Worm (Caenorhabditis elegans): ENCODE results near the gene ilys-5.

Gene ilys-5

DNA sequence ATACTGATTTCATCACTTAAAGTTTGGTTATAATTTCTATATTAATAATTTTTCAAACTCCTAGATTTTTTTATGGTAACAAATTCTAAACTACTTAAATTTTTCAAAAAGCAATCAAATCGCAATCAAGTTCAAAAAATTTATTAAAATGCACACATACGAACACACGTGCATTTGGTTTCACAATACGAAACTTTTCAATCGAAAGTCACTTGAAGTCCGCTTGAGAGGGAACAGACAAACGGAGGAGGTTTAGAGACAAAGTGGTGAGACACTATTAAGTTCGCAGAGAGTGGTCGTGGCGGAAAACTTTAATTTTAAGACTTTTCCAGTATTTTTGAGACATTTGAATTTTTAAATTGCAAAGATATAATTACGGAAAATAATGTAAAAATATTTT is 31.0 kb downstream of the ilys-5 start, which contains the start of gene glr-8 (continued):
- TF ChIP-seq daf-8 (GFP tag; IDR thresholded peaks at IDR 0.05) = no peak
- TF ChIP-seq ceh-82 (tag; optimal IDR thresholded peaks at IDR 0.05) = no peak
- no peak for TF ChIP-seq nhr-6 (tag; optimal IDR thresholded peaks at IDR 0.05)
- no peak for TF ChIP-seq ceh-20 (GFP tag; IDR thresholded peaks at IDR 0.05)
- no peak for TF ChIP-seq lin-1 (GFP tag; IDR thresholded peaks at IDR 0.05)
- TF ChIP-seq zip-11 (GFP tag; IDR thresholded peaks at IDR 0.05) = no peak
- TF ChIP-seq tra-1 (GFP tag; IDR thresholded peaks at IDR 0.05) = no peak
- TF ChIP-seq nhr-237 (tag; optimal IDR thresholded peaks at IDR 0.05) = no peak
- TF ChIP-seq lsy-2 (tag; optimal IDR thresholded peaks at IDR 0.05) = no peak
- no peak for TF ChIP-seq fos-1 (tag; optimal IDR thresholded peaks at IDR 0.05)
- no peak for TF ChIP-seq zag-1 (tag; optimal IDR thresholded peaks at IDR 0.05)
- no peak for TF ChIP-seq sdz-12 (GFP tag; optimal IDR thresholded peaks at IDR 0.05)
- TF ChIP-seq hmg-1.1 (GFP tag; IDR thresholded peaks at IDR 0.05) = no peak
- TF ChIP-seq T26A8.4 (GFP tag; IDR thresholded peaks at IDR 0.05) = no peak
- TF ChIP-seq snpc-1.2 (GFP tag; IDR thresholded peaks at IDR 0.05) = no peak
- no peak for TF ChIP-seq dmd-9 (GFP tag; IDR thresholded peaks at IDR 0.05)
- no peak for TF ChIP-seq pqm-1 (tag; optimal IDR thresholded peaks at IDR 0.05)
- no peak for TF ChIP-seq lin-29 (GFP tag; IDR thresholded peaks at IDR 0.05)
- peak; percentile 54 for TF ChIP-seq aha-1 (tag)
- no peak for TF ChIP-seq arid-1 (GFP tag; conservative IDR thresholded peaks at IDR 0.05)
- TF ChIP-seq snpc-4 (tag; optimal IDR thresholded peaks at IDR 0.05) = no peak
- peak; percentile 55 for TF ChIP-seq hlh-30 (tag; optimal IDR thresholded peaks at IDR 0.05; ENCODE audit: insufficient read depth)

DNA sequence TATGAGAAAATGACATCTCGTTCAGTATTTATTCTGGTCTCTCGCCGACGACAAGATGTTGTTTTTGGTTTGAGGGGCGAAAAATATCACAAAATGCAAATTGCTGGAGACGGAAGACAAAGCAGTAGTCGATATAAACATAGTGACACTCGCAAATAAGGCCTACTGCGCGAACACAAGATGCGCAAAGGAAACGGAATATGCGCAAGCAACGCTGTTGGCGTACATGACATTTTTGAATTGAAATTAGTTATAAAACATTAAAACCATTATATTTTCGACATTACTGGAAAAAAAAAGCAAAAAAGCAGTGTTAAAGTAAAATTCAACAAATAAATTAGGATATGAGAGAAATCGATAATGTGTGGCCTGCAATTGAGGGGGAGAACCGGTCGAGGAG is 31.6 kb downstream of the ilys-5 start, which contains the start of gene cdf-1:
cdf-1 (minus strand) TSS at position 136 of the 400 bp plus-strand sequence.
- TF ChIP-seq dmd-9 (GFP tag; IDR thresholded peaks at IDR 0.05) (no peak), dpl-1 (GFP tag; optimal IDR thresholded peaks at IDR 0.05) (peak; percentile 13), lin-15B (tag; optimal IDR thresholded peaks at IDR 0.05) (no peak), rbr-2 (tag; optimal IDR thresholded peaks at IDR 0.05) (peak; percentile 18), hmg-1.1 (GFP tag; IDR thresholded peaks at IDR 0.05) (0 out of 2 replicates have a peak, but pooled peaks have one; percentile 28), lsy-2 (tag; optimal IDR thresholded peaks at IDR 0.05) (peak in 1 of 2 experiments; percentile 32), mes-2 (tag; optimal IDR thresholded peaks at IDR 0.05; ENCODE audit: poor library complexity, severe bottlenecking) (peak; percentile 48), ceh-28 (tag; optimal IDR thresholded peaks at IDR 0.05) (peak; percentile 9), nhr-48 (tag; optimal IDR thresholded peaks at IDR 0.05) (no peak), nhr-42 (GFP tag; IDR thresholded peaks at IDR 0.05) (no peak), unc-130 (GFP tag; optimal IDR thresholded peaks at IDR 0.05) (no peak), aha-1 (tag) (peak; percentile 40), mep-1 (tag; optimal IDR thresholded peaks at IDR 0.05) (peak; percentile 5)

DNA sequence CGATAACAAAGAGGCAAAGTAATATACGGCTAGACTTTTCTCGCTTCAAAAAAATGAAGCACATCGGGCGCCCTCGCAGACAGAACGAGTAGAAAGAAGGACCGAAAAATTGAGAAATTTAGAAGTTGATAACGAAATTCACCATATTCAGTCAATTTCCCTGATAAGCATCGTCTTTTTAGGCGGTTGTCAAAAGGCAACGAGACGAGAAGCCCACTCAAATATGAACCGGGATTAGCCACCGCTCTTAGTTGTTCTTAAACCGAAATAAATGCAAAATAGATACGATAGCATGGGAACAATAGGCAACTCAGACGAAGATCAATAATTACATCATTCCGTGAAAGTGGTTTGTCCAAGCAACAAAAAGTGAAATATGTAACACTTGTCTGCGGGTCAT is 33.5 kb downstream of the ilys-5 start:
- no peak for TF ChIP-seq daf-16 (GFP tag; optimal IDR thresholded peaks at IDR 0.05)
- peak; percentile 48 for TF ChIP-seq daf-16 (tag; optimal IDR thresholded peaks at IDR 0.05)
- no peak for TF ChIP-seq mxl-2 (GFP tag; conservative IDR thresholded peaks at IDR 0.05)
- peak; percentile 57 for TF ChIP-seq dve-1 (tag; optimal IDR thresholded peaks at IDR 0.05; ENCODE audit: insufficient read depth)
- TF ChIP-seq ztf-7 (tag; optimal IDR thresholded peaks at IDR 0.05) = peak; percentile 15
- no peak for TF ChIP-seq egl-43 (GFP tag; IDR thresholded peaks at IDR 0.05)
- peak; percentile 59 for TF ChIP-seq pqm-1 (tag; optimal IDR thresholded peaks at IDR 0.05)

DNA sequence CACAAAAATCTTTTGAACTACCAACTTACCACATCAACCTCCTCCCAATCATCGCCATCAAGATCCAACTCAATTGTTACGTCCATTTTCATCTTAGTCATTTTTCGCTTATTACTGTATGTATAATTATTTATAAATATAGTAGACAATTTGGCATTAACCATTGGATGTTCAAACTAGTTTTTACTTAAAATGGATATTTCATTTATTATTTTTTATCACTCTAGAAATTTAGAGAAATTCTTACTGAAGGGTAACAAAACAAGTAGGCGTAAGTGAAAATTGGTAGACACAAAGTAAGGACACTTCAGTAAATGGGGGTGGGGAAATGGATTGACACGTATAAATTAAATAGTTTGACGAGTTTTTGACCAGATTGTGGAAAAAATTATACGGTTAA is 36.9 kb downstream of the ilys-5 start, which contains the start of gene actl-1:
actl-1 (minus strand) TSS at position 101 of the 400 bp plus-strand sequence.
- TF ChIP-seq unc-62 (GFP tag; optimal IDR thresholded peaks at IDR 0.05 in 1 of 2) = no peak
- no peak for TF ChIP-seq unc-62 (tag; optimal IDR thresholded peaks at IDR 0.05)
- TF ChIP-seq zip-11 (GFP tag; IDR thresholded peaks at IDR 0.05) = no peak
- no peak for TF ChIP-seq lin-15B (tag; optimal IDR thresholded peaks at IDR 0.05)
- no peak for TF ChIP-seq ceh-28 (tag; optimal IDR thresholded peaks at IDR 0.05)
- TF ChIP-seq aha-1 (tag) = no peak
- no peak for TF ChIP-seq saeg-2 (GFP tag; IDR thresholded peaks at IDR 0.05)
- no peak for TF ChIP-seq fkh-10 (GFP tag; optimal IDR thresholded peaks at IDR 0.05)
- no peak for TF ChIP-seq lin-13 (GFP tag; optimal IDR thresholded peaks at IDR 0.05)
- TF ChIP-seq T20F7.1 (GFP tag; optimal IDR thresholded peaks at IDR 0.05) = no peak
- no peak for TF ChIP-seq php-3 (GFP tag; IDR thresholded peaks at IDR 0.05)
- TF ChIP-seq madf-9 (GFP tag; conservative IDR thresholded peaks at IDR 0.05) = no peak
- no peak for TF ChIP-seq Y105C5A.15 (GFP tag; IDR thresholded peaks at IDR 0.05)
- no peak for TF ChIP-seq lin-38 (GFP tag; IDR thresholded peaks at IDR 0.05)
- no peak for TF ChIP-seq unc-39 (tag; optimal IDR thresholded peaks at IDR 0.05)
- TF ChIP-seq nhr-6 (tag; optimal IDR thresholded peaks at IDR 0.05) = no peak
- TF ChIP-seq D1046.2 (GFP tag; IDR thresholded peaks at IDR 0.05) = no peak
